Worm (Caenorhabditis elegans): ENCODE data around the gene srt-12.
"Not testable (repeated sequence)": the region's sequence is repeated elsewhere in the genome, so short reads cannot be mapped to it uniquely, and the experiment has no call there.

The srt-12 gene

DNA sequence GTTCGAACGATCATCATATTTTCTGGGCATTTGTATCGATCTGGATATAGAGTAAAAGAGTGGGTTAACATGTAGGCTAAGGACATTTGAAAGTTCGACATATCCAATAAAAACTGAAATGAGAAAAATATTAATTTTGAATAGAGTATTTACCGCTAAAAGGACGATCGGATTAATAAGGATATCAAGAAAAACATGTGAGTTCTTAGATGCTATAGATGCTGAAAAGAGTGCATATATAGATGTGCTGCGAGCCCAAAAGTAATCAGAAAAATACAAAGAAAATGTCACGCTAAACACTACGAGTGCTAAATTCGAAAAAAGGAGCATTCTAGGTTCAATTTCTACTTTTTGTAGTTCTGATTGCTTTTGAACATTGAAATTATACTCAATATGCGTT lies at the start of gene srt-12:
Gene srt-12, minus strand, starts transcription at position 101 of the 400 bp plus-strand sequence.
- TF ChIP-seq unc-62 (GFP tag; optimal IDR thresholded peaks at IDR 0.05): no peak

DNA sequence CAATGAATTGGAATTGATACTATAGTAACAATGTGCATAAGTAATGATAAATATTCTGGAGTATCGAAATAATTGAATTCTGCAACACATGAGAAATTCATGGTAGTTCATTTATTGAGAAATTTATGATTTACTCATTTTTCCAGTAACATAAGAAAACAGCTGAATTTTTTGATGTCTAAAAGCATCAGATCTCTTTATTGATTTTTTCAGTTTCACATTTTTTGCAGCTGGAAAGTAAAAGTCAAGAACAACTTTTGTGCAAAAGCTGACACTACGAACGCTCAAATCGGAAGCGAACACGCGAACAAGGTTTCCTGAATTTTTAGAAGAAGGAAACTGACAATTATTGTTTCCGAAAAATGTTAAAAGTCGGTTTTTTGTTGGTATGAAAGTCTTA lies 47.8 kb upstream of the srt-12 start, which contains the start of gene srh-193:
Gene srh-193, minus strand, starts transcription at position 101 of the 400 bp plus-strand sequence.
- not testable (repeated sequence) for TF ChIP-seq unc-62 (GFP tag; optimal IDR thresholded peaks at IDR 0.05)

DNA sequence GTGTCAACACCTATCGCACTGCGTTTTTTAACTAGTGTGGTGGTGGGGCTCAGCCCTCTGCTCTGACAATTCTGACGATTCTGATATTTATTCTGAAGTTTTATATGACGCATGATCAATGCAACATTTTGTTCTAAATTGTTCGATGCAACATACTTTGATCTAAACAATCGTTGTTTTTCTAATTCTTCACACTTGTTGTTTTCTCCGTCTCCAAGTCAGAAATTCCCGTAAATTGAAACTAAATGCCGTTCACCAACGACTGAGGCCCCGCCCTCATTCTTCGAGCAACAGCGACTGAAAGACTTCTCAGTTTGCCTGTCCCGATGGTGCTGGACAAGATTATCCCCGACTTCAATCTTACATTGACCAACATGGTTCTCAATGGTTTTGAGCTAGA lies 42.4 kb upstream of the srt-12 start, which contains the start of gene srt-19:
Gene srt-19, plus strand, starts transcription at position 301 of the 400 bp plus-strand sequence.
- TF ChIP-seq unc-62 (GFP tag; optimal IDR thresholded peaks at IDR 0.05): not testable (repeated sequence)

DNA sequence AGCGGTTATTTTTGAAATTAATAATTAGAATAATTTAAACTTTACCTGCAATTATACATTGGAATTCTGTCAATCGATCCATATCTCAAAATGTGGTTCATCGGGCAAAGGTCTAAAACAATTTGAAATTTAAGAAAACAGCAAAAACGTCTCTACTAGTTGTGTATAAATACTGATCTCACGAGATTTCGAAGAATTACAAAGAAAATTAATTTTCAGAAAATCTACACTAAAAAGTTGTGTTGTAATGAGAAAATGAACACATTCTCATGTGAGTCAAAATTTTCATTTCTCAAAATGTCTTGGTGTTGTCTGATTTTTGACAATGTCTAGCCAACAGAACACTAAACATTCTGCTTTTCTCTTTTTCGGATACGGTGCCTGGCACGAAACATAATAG lies 39.4 kb upstream of the srt-12 start, which contains the start of gene srt-37:
Gene srt-37, minus strand, starts transcription at position 101 of the 400 bp plus-strand sequence.
- not testable (repeated sequence) for TF ChIP-seq unc-62 (GFP tag; optimal IDR thresholded peaks at IDR 0.05)

DNA sequence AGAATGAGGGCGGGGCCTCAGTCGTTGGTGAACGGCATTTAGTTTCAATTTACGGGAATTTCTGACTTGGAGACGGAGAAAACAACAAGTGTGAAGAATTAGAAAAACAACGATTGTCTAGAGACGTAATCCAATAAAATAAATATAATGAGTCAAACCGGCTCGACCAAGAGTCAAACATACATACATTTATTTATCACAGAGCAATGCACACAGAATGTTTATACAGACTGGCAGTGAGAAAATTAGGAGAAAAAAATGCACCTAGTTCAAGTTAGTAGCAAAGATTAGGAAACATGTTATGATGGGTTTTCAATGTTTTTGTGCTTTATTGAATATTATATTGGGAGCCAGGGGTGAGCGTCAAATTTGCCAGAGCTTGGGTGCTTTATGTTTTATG lies 36.4 kb upstream of the srt-12 start, which contains the start of gene srt-20:
Gene srt-20, minus strand, starts transcription at position 101 of the 400 bp plus-strand sequence.
- not testable (repeated sequence) for TF ChIP-seq unc-62 (GFP tag; optimal IDR thresholded peaks at IDR 0.05)

DNA sequence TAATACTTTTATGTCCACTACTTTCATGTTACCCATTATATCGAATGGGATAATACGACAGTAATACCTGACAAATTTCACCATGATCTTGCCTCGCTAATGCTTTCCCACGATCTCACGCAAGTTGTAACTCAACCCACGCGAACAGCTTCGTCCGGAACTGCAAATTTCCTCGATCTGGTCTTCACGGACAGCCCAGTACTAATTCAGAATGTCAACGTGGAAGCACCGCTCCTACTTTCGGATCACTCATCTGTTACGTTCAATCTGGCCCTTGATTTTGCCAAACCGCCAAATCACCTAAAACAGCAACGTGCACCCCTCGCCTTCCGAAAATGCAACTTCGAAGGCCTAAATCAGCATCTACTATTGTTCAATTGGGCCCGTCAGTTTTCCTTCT lies 31.0 kb upstream of the srt-12 start:
- TF ChIP-seq unc-62 (GFP tag; optimal IDR thresholded peaks at IDR 0.05): no peak

DNA sequence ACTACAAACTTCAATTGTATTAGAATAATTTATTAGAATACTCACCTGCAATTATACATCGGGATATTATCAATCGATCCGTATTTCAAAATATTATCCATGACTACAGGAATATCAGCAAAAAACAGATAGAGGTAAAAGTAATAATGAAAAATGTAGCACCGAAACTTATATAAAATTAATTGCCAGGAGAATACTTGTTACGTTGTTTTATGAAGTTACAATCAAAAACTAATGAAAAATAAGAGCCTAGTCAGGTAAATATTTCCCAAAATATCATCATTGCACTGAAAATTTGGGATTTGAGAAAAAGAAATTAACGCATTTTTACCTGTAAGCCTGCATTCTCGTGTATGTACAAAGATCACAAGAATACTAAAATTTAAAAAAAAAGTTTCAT lies 28.9 kb upstream of the srt-12 start, which contains the start of gene srt-38:
Gene srt-38, minus strand, starts transcription at position 101 of the 400 bp plus-strand sequence.
- TF ChIP-seq unc-62 (GFP tag; optimal IDR thresholded peaks at IDR 0.05): not testable (repeated sequence)

- TF ChIP-seq unc-62 (GFP tag; optimal IDR thresholded peaks at IDR 0.05): not testable (repeated sequence)
Observed at ce11 chrV:4268213-4268612, 25.9 kb upstream of the srt-12 start, which contains the start of gene srt-36. TSS of gene srt-36 (minus strand) at chrV:4268313.

ce11 chrV:4264516-4264915 lies 22.2 kb upstream of the srt-12 start, which contains the start of gene srt-35:
TSS of gene srt-35 (minus strand) at chrV:4264616.
- no peak for TF ChIP-seq unc-62 (GFP tag; optimal IDR thresholded peaks at IDR 0.05)

DNA sequence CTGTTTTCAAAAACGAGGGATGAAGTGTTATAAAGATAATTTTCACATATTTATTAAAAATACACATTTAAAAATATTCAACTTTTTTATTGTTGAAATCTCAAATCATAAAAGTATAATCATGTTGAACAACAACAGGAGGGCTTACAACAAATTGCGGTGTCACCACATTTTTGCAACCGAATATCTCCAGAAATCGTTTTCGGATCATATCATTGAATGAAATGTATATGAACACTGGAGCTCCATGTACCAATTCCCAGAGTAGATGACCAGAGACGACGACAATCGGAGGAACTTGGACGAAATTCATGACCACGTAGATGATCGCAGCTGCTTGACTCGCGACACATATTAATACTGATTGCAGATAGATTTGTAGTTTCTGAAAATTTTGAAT lies 19.1 kb upstream of the srt-12 start:
- TF ChIP-seq unc-62 (GFP tag; optimal IDR thresholded peaks at IDR 0.05): no peak

- TF ChIP-seq unc-62 (GFP tag; optimal IDR thresholded peaks at IDR 0.05): no peak
Observed at ce11 chrV:4260090-4260489, 17.8 kb upstream of the srt-12 start, which contains the start of gene srt-3. TSS of gene srt-3 (minus strand) at chrV:4260190.

DNA sequence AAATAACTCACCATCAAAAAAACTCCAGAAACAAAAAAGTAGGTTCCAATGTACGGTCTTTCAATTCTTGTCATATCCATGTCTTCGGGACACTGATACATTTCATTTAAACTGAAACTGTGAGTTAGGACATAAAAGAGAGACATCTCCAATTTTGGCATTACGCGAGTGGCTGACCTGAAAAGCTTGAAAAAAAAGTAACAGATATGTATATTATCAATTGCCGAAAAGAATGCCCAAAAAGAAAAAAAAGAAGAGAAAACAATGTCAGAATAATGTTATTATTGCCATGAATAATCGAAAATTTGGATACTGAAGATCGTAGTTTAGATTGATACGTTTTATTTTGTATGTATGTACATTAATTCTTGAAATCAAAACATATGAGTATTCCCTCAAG lies 14.1 kb upstream of the srt-12 start, which contains the start of gene srt-14:
Gene srt-14, minus strand, starts transcription at position 101 of the 400 bp plus-strand sequence.
- TF ChIP-seq unc-62 (GFP tag; optimal IDR thresholded peaks at IDR 0.05): no peak

DNA sequence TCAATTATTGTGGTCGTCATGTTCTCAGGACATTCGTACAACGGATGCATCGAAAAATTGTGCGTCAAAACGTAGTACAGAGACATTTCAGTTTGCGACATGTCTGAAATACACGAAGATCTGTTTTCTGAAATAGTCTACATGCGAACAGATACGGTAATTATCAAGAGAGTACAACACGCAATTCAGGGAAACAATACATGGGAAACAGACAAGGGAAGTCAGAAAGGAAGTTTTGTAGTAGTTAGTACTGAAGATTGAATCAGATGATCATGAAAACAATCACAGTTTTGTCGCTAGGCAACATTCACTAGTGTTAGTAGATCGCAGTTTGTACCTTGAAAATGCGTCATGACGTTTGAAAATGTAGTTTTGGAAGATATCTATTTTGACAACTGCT lies 7.7 kb upstream of the srt-12 start, which contains the start of gene srt-13:
Gene srt-13, minus strand, starts transcription at position 101 of the 400 bp plus-strand sequence.
- TF ChIP-seq unc-62 (GFP tag; optimal IDR thresholded peaks at IDR 0.05): no peak

DNA sequence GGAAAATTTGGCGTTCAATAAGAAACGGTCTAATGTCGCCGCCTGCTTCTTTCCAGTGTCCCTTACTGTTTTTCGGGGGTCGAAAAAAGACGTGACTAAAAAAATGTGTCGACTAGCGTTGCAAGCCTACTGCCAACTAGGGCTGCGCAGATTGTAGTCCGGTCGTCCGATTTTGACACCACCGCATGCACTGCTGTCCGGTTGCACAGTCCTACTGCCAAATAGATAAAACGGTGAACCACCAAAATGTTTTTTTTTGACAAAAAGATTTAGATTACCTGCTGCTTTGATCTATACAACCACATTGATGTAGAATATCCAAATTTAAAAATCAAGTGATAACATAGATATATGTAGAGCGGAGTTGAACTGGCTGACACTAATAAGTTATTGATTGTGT lies 6.0 kb upstream of the srt-12 start:
- TF ChIP-seq unc-62 (GFP tag; optimal IDR thresholded peaks at IDR 0.05): no peak

DNA sequence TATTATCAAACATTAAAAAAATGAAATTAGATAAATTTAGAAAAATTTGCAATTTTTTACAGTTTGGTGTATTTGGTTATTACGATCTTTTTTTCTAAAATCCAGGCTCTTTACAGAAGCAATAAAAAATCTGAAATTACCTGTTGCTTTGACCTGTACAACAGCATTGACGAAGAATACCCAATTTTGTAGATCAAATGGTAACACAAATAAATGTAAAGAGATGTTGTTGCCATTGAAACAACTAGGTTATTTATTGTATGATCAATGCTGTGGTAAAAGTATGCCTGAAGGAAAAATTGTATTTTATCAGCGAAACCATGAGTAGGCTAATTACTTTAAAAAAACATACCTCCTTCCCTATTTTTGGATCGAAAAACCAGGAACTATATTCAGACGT lies 776 bp downstream of the srt-12 start:
- TF ChIP-seq unc-62 (GFP tag; optimal IDR thresholded peaks at IDR 0.05): no peak

ce11 chrV:4240292-4240691 lies 2.0 kb downstream of the srt-12 start, which contains the start of gene srh-204:
TSS of gene srh-204 (minus strand) at chrV:4240392.
- TF ChIP-seq unc-62 (GFP tag; optimal IDR thresholded peaks at IDR 0.05): no peak

- TF ChIP-seq unc-62 (GFP tag; optimal IDR thresholded peaks at IDR 0.05): no peak
Observed at ce11 chrV:4236118-4236517, 6.2 kb downstream of the srt-12 start, which contains the start of gene nlp-13. TSS of gene nlp-13 (plus strand) at chrV:4236418.

Measured in whole organism, dauer.